Worm (Caenorhabditis elegans) whole organism, L4/young adult: ENCODE data around the gene F46F2.5.

Source experiments
- W03F9.2 ChIP-seq: fragments of 150-350 bp; optimal IDR thresholded peaks from 2 replicates; lab custom pipeline; 2014; ENCODE audit warnings: missing biosample characterization, missing genetic modification characterization
- dao-5 ChIP-seq: sonication (generic microtip); optimal IDR thresholded peaks from 2 replicates; lab custom pipeline; 2016; ENCODE audit warnings: missing genotype, missing genetic modification characterization, moderate library complexity, missing compliant biosample characterization
- him-1 ChIP-seq: sonication (generic microtip); optimal IDR thresholded peaks from 2 replicates; lab custom pipeline; 2016; ENCODE audit warnings: missing genotype, missing genetic modification reagents, missing genetic modification characterization, missing compliant biosample characterization

DNA sequence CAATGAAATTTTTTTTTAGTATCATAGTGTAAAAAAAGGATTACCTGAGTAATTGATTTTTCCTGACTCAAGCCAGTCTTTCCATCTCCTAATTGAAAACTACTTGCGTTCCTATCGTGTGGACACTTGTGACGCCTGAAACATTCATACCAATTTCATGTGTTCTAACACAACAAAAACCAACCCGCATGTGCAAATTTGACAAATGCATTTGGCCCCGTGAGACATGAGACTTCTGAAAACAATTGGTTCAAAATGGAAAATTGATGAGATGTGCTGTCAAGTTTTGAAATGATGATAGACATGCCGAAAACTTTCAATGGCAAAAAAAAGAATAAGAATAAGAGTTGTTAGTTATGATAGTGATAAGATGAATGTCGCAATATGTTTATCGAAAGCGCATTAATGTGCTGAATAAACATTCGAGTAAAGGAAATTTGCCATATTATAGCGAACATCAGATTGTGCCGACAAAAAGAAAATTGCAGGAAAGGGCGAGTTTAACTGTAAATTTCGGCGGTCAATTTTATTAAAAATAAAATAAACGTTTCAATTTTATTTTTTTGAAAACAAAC lies 32.0 kb upstream of the F46F2.5 start, which contains the start of gene H03A11.2:
- TF ChIP-seq W03F9.2 (tag; lab: Kevin White, UChicago) (no peak), him-1 (tag; lab: Kevin White, UChicago) (no peak), dao-5 (tag; lab: Kevin White, UChicago) (no peak)
